Worm (Caenorhabditis elegans) whole organism, L4/young adult: Measurements from ENCODE around the gene aakg-2.

Experiments used
- W03F9.2 ChIP-seq: fragments of 150-350 bp; optimal IDR thresholded peaks from 2 replicates; lab custom pipeline; 2014; ENCODE audit warnings: missing biosample characterization, missing genetic modification characterization
- dao-5 ChIP-seq: sonication (generic microtip); optimal IDR thresholded peaks from 2 replicates; lab custom pipeline; 2016; ENCODE audit warnings: missing genotype, missing genetic modification characterization, moderate library complexity, missing compliant biosample characterization
- him-1 ChIP-seq: sonication (generic microtip); optimal IDR thresholded peaks from 2 replicates; lab custom pipeline; 2016; ENCODE audit warnings: missing genotype, missing genetic modification reagents, missing genetic modification characterization, missing compliant biosample characterization

DNA sequence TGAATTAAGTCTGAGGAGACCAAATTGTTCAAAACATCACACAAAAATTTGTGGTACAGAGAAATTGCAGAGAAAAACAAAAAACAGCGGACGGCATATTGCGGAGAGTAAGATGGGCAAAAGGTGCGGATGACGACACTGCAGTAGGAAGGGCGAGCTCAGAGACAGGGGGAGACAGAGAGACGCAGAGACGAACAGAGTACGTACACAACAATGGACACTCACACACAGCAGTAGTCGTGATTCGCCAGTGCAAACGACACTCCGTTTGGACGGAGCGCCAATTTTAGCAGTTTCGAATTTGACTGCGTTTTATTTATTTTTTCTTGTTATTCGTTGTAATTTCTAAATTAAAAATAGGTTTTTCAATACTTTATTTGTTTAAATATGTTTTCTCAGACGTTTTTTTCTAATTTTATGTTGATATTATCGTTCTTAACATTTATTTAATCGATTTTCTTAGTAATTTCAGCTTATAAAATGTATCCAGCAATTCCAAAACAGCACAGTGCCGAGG is 3.7 kb upstream of the aakg-2 start, which contains the start of gene T20F7.1:
- TF ChIP-seq him-1 (tag; lab: Kevin White, UChicago) (no peak), dao-5 (no peak), W03F9.2 (tag; lab: Kevin White, UChicago) (no peak)
